Worm (Caenorhabditis elegans): ENCODE measurements around the gene ssp-32.

DNA sequence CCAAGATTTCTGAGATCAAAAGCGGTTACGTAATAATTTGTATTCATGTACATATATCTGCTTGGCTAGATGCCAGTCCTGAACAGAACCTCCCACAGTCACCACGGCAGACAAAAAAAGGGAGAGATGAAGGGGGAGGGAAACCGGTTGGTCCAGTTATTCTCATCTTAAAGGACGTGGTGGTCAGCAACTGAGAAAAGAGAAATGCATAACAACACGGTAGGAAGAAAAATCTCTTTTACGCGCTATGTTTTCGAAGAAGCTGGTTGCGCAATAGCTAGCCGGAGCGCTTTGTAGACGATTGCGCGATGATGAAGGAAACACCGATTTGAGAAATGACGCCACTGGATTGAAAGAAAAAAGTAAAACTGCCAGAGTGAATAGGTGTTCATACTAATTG lies 22.8 kb downstream of the ssp-32 start:
- TF ChIP-seq tbx-11 (GFP tag; IDR thresholded peaks at IDR 0.05), result no peak
- TF ChIP-seq pes-1 (GFP tag; IDR thresholded peaks at IDR 0.05), result no peak
- TF ChIP-seq F13C5.2 (tag; optimal IDR thresholded peaks at IDR 0.05), result no peak
- no peak for TF ChIP-seq ets-7 (tag; optimal IDR thresholded peaks at IDR 0.05)
- TF ChIP-seq hmbx-1 (tag; optimal IDR thresholded peaks at IDR 0.05), result no peak
- TF ChIP-seq hnd-1 (tag; optimal IDR thresholded peaks at IDR 0.05), result no peak
- no peak for TF ChIP-seq hmg-4 (GFP tag; optimal IDR thresholded peaks at IDR 0.05)
- no peak for TF ChIP-seq tbx-37 (GFP tag; conservative IDR thresholded peaks at IDR 0.05)
- no peak for TF ChIP-seq ama-1 (optimal IDR thresholded peaks at IDR 0.05)
- TF ChIP-seq B0310.2 (tag; optimal IDR thresholded peaks at IDR 0.05), result no peak
- TF ChIP-seq flt-1 (GFP tag; IDR thresholded peaks at IDR 0.05), result no peak
- TF ChIP-seq ceh-13 (GFP tag; optimal IDR thresholded peaks at IDR 0.05), result no peak
